Worm (Caenorhabditis elegans) whole organism, mixed stage, embryonic: Measurements from ENCODE around the gene F22E5.13.

Experiments used
- lin-32 ChIP-seq: fragments of 200-800 bp; sonication (Bioruptor generic); optimal IDR thresholded peaks from 2 replicates; lab custom pipeline; 2018; ENCODE audit warnings: mild to moderate bottlenecking, missing genetic modification characterization, missing compliant biosample characterization
- mep-1 ChIP-seq: fragments of 150-350 bp; optimal IDR thresholded peaks from 2 replicates; lab custom pipeline; 2017; ENCODE audit warnings: missing biosample characterization, missing genetic modification reagents, missing genetic modification characterization, inconsistent platforms
- mls-2 ChIP-seq: sonication (generic microtip); optimal IDR thresholded peaks from 2 replicates; lab custom pipeline; 2016; ENCODE audit warnings: mild to moderate bottlenecking, missing genetic modification characterization, moderate library complexity, missing compliant biosample characterization
- nhr-237 ChIP-seq: fragments of 150-350 bp; optimal IDR thresholded peaks from 2 replicates; lab custom pipeline; 2014; ENCODE audit warnings: missing biosample characterization, missing genetic modification characterization
- nhr-28 ChIP-seq: fragments of 150-350 bp; optimal IDR thresholded peaks from 2 replicates; lab custom pipeline; 2014; ENCODE audit warnings: missing biosample characterization, missing genetic modification characterization
- nhr-76 ChIP-seq: sonication (generic microtip); optimal IDR thresholded peaks from 2 replicates; lab custom pipeline; 2017; ENCODE audit warnings: missing biosample characterization, missing genetic modification characterization
- snpc-4 ChIP-seq: fragments of 150-350 bp; optimal IDR thresholded peaks from 2 replicates; lab custom pipeline; 2014; ENCODE audit warnings: missing biosample characterization, missing genetic modification characterization
- tbx-8 ChIP-seq: fragments of 200-800 bp; sonication (Bioruptor generic); optimal IDR thresholded peaks from 2 replicates; lab custom pipeline; 2018; ENCODE audit warnings: mild to moderate bottlenecking, missing genetic modification characterization, moderate library complexity, missing compliant biosample characterization
- unc-120 ChIP-seq: sonication (generic microtip); optimal IDR thresholded peaks from 2 replicates; lab custom pipeline; 2017; ENCODE audit warnings: missing genetic modification characterization, missing compliant biosample characterization; ENCODE audit not compliant: poor library complexity, severe bottlenecking
- unc-62 ChIP-seq: fragments of 150-350 bp; optimal IDR thresholded peaks from 2 replicates; lab custom pipeline; 2014; ENCODE audit warnings: missing biosample characterization, missing genetic modification reagents, missing genetic modification characterization
- ztf-11 ChIP-seq: fragments of 150-350 bp; optimal IDR thresholded peaks from 2 replicates; lab custom pipeline; 2014; ENCODE audit warnings: missing biosample characterization, missing genetic modification characterization

ce11 chrII:2611009-2611408, 38.4 kb downstream of the F22E5.13 start:
- no peak for TF ChIP-seq snpc-4 (tag; lab: Kevin White, UChicago)
- no peak for TF ChIP-seq tbx-8 (GFP tag; lab: Kevin White, UChicago)
- no peak for TF ChIP-seq unc-62 (GFP tag; lab: Kevin White, UChicago)
- TF ChIP-seq mls-2 (tag; lab: Kevin White, UChicago) = no peak
- TF ChIP-seq unc-120 (tag; lab: Kevin White, UChicago) = no peak
- no peak for TF ChIP-seq lin-32 (GFP tag; lab: Kevin White, UChicago)
- no peak for TF ChIP-seq ztf-11
- no peak for TF ChIP-seq mep-1
- no peak for TF ChIP-seq nhr-28
- TF ChIP-seq nhr-237 (tag; lab: Kevin White, UChicago) = no peak
- TF ChIP-seq nhr-76 (tag; lab: Kevin White, UChicago) = no peak
